Fruit fly (Drosophila melanogaster) whole organism, pupa: ENCODE results near the gene CG14797.

Experiments used
- CG14655 ChIP-seq: fragments of 200-800 bp; sonication (Bioruptor generic); optimal IDR thresholded peaks from 3 replicates; lab custom pipeline; 2017; ENCODE audit warnings: mild to moderate bottlenecking, missing biosample characterization, missing genetic modification reagents, missing genetic modification characterization
- Pif1A ChIP-seq: fragments of 200-800 bp; sonication (Bioruptor generic); optimal IDR thresholded peaks from 3 replicates; lab custom pipeline; 2016; ENCODE audit warnings: missing biosample characterization, missing genetic modification characterization
- Pif1B ChIP-seq: fragments of 200-800 bp; sonication (Bioruptor generic); optimal IDR thresholded peaks from 3 replicates; lab custom pipeline; 2016; ENCODE audit warnings: missing biosample characterization, missing genetic modification characterization
- fd96Ca ChIP-seq: fragments of 200-800 bp; sonication (Bioruptor generic); IDR thresholded peaks from 3 replicates; pipeline ENCODE4 v1.3.6; 2022; ENCODE audit warnings: missing biosample characterization, missing genetic modification characterization

- TF ChIP-seq fd96Ca (GFP tag; lab: Robert Waterston, UW) (no peak), CG14655 (GFP tag; lab: Kevin White, UChicago) (no peak), Pif1B (GFP tag; lab: Kevin White, UChicago) (no peak), Pif1A (GFP tag; lab: Kevin White, UChicago) (no peak)
Observed at dm6 chrX:1691475-1691874, 10.1 kb downstream of the CG14797 start.
